Fruit fly (Drosophila melanogaster) whole organism, wandering third instar larva: ENCODE results near the gene CG33494.

Experiments used
- Dif ChIP-seq: fragments of 200-275, 200-300 bp; sonication (Bioruptor generic); optimal IDR thresholded peaks from 2 replicates; lab custom pipeline; 2018; ENCODE audit warnings: missing biosample characterization, missing genetic modification characterization; ENCODE audit not compliant: partially characterized antibody
- Hr78 ChIP-seq: fragments of >200 bp; optimal IDR thresholded peaks from 2 replicates; lab custom pipeline; 2017; ENCODE audit warnings: missing biosample characterization, missing genetic modification characterization
- Mio ChIP-seq: sonication (Bioruptor generic); optimal IDR thresholded peaks from 2 replicates; lab custom pipeline; 2016; ENCODE audit warnings: missing biosample characterization, missing genetic modification characterization
- Myc ChIP-seq: fragments of >200 bp; optimal IDR thresholded peaks from 2 replicates; lab custom pipeline; 2017
- N ChIP-seq: fragments of >200 bp; optimal IDR thresholded peaks from 2 replicates; lab custom pipeline; 2018; ENCODE audit warnings: missing biosample characterization, missing external identifiers, missing genetic modification characterization
- Sp1 ChIP-seq: fragments of 200-800 bp; sonication (Bioruptor generic); optimal IDR thresholded peaks from 3 replicates; lab custom pipeline; 2019; ENCODE audit warnings: missing biosample characterization, mild to moderate bottlenecking, missing genetic modification characterization, moderate library complexity
- brk ChIP-seq: fragments of 200-800 bp; sonication (Bioruptor generic); optimal IDR thresholded peaks from 2 replicates; lab custom pipeline; 2016; ENCODE audit warnings: missing biosample characterization, mild to moderate bottlenecking, missing genetic modification characterization
- dl ChIP-seq, 2 experiments: fragments of 175-275, 200-275 bp in 1 of 2; fragments of 200-275 bp in 1 of 2; sonication (Bioruptor generic); optimal IDR thresholded peaks; lab custom pipeline; 2018; ENCODE audit warnings: mild to moderate bottlenecking in 2 of 2, missing biosample characterization in 2 of 2, missing genetic modification characterization in 2 of 2, moderate library complexity in 2 of 2; ENCODE audit not compliant: partially characterized antibody in 2 of 2, insufficient read depth in 1 of 2
- fru ChIP-seq: fragments of 200-800 bp; sonication (Bioruptor generic); optimal IDR thresholded peaks from 3 replicates; lab custom pipeline; 2016; ENCODE audit warnings: missing biosample characterization, mild to moderate bottlenecking, missing genetic modification characterization
- h ChIP-seq: fragments of 200-800 bp; sonication (Bioruptor generic); optimal IDR thresholded peaks from 3 replicates; lab custom pipeline; 2016; ENCODE audit warnings: missing biosample characterization, mild to moderate bottlenecking, missing genetic modification characterization
- pan ChIP-seq: fragments of >200 bp; optimal IDR thresholded peaks from 2 replicates; lab custom pipeline; 2017
- rgr ChIP-seq: fragments of 200-800 bp; sonication (Bioruptor generic); optimal IDR thresholded peaks from 3 replicates; lab custom pipeline; 2016; ENCODE audit warnings: missing biosample characterization, mild to moderate bottlenecking, missing genetic modification characterization
- usp ChIP-seq: fragments of >200 bp; optimal IDR thresholded peaks from 2 replicates; lab custom pipeline; 2017; ENCODE audit warnings: missing biosample characterization, missing genetic modification characterization

DNA sequence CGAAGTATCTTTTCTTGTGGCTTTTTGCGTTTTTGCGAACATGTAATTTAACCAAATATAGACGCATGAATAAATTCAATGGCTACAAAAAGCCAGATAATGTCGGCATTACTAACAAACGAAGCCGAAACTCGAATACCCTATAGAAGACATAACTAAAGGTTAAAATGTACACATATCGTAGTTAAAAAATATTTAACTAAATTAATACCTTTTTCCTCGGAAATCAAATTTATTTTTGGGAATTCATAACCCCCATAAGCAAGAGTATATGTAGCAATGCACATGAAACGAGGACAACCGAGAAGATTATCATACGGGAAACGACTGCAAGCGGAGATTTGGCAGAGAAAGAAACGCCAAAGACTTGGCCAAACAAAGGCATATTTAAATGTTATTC, 33.3 kb downstream of the CG33494 start:
- no peak for TF ChIP-seq usp
- TF ChIP-seq rgr (GFP tag; lab: Kevin White, UChicago) = peak; percentile 59
- TF ChIP-seq fru (GFP tag; lab: Kevin White, UChicago) = peak; percentile 22
- TF ChIP-seq h (GFP tag; lab: Kevin White, UChicago) = peak; percentile 41
- TF ChIP-seq Mio = no peak
- TF ChIP-seq N = no peak
- TF ChIP-seq pan (lab: Kevin White, UChicago) = no peak
- TF ChIP-seq Sp1 (GFP tag; lab: Kevin White, UChicago) = peak; percentile 45
- no peak for TF ChIP-seq Myc (lab: Kevin White, UChicago)
- no peak for TF ChIP-seq Hr78 (GFP tag; lab: Kevin White, UChicago)
- TF ChIP-seq dl (GFP tag; optimal IDR thresholded peaks at IDR 0.05; lab: Kevin White, UChicago; ENCODE audit: insufficient read depth in 1 of 2, partially characterized antibody in 2 of 2) = no peak
- TF ChIP-seq Dif (GFP tag; lab: Kevin White, UChicago) = no peak
- no peak for TF ChIP-seq brk
